Worm (Caenorhabditis elegans): ENCODE measurements around the gene ZC239.3.
"Not testable (repeated sequence)": the region's sequence is repeated elsewhere in the genome, so short reads cannot be mapped to it uniquely, and the experiment has no call there.

The ZC239.3 gene

DNA sequence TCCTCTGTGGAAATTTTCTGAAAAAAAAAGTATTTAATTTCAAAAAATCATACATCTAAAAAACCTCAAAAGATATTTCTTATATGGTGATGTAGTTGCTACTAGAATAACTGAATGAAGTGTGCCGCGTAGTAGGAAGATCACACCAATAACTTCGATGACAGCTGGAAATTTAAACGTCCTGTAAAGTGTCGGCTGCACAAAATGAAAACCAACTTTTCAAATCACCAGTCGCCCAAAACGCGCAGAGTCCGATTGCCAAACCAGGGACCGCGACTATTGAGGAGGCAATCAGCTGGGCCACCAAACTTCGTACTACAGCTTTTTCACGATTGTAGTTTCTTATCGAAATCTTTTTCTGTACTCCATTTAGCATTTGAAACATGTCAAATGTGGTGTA lies 14.6 kb upstream of the ZC239.3 start, which contains the start of gene sri-48:
sri-48 (minus strand) TSS at position 101 of the 400 bp plus-strand sequence.
- TF ChIP-seq atf-7 (tag; optimal IDR thresholded peaks at IDR 0.05); hsf-1 (GFP tag; IDR thresholded peaks at IDR 0.05); lsy-27 (tag; optimal IDR thresholded peaks at IDR 0.05; ENCODE audit: borderline replicate concordance, insufficient read depth): not testable (repeated sequence)

DNA sequence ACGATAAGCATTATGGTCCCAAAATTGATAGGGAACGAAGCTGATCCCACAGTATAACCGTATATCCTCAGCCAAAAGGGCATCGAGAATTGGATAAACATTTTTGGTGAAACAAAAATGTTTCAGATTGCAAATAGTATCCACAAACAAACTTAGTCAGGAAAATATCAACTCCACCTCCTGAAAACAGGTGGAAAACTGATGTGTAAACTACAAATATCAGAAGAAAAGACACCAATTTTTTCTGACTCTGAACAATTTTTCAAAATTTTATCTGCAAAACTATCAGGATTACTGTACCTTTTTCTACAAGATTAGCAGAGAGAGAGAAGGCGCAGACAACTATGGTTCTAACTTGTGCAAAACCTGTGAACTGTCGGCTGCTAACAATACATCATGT lies 13.3 kb upstream of the ZC239.3 start, which contains the start of gene sri-53:
sri-53 (minus strand) TSS at position 101 of the 400 bp plus-strand sequence.
- TF ChIP-seq cebp-2 (GFP tag; IDR thresholded peaks at IDR 0.05) (no peak), Y56A3A.18 (GFP tag; IDR thresholded peaks at IDR 0.05) (no peak), bed-2 (GFP tag; IDR thresholded peaks at IDR 0.05) (no peak), rcor-1 (GFP tag; IDR thresholded peaks at IDR 0.05) (no peak), ztf-28 (GFP tag; IDR thresholded peaks at IDR 0.05) (no peak), ceh-27 (GFP tag; optimal IDR thresholded peaks at IDR 0.05) (no peak), attf-6 (GFP tag; IDR thresholded peaks at IDR 0.05) (no peak), hlh-12 (tag; optimal IDR thresholded peaks at IDR 0.05) (no peak)

DNA sequence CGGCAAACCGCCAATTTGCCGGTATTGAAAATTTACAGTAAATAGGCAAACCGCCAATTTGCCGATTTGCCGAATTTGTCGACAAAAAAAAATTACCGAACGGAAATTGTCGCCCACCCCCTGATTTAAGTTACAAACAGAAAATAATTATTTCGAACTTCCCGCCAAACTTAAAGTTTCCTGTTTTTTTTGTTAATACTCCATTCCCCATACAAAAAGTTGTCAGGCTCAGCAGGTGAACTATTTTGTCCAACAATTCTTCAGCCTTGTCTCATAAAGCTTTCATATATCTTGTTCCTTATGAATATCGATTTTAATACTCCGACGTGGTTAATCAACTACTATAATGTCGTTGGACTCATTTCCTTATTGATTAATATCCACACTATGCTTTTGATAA lies 12.4 kb upstream of the ZC239.3 start, which contains the start of gene sri-50:
sri-50 (plus strand) TSS at position 301 of the 400 bp plus-strand sequence.
- TF ChIP-seq egl-18 (GFP tag; IDR thresholded peaks at IDR 0.05) (no peak), ceh-58 (GFP tag; IDR thresholded peaks at IDR 0.05) (no peak), F23B12.7 (tag; optimal IDR thresholded peaks at IDR 0.05; ENCODE audit: insufficient read depth) (no peak), unc-130 (GFP tag; optimal IDR thresholded peaks at IDR 0.05) (no peak), F10E7.11 (tag; optimal IDR thresholded peaks at IDR 0.05) (no peak), him-1 (tag; optimal IDR thresholded peaks at IDR 0.05) (no peak), Y67H2A.10 (GFP tag; conservative IDR thresholded peaks at IDR 0.05) (no peak), hsf-1 (GFP tag; IDR thresholded peaks at IDR 0.05) (no peak), tbp1 (GFP tag; optimal IDR thresholded peaks at IDR 0.05) (no peak), madf-3 (GFP tag; IDR thresholded peaks at IDR 0.05) (no peak), unc-62 (GFP tag; optimal IDR thresholded peaks at IDR 0.05) (no peak)

DNA sequence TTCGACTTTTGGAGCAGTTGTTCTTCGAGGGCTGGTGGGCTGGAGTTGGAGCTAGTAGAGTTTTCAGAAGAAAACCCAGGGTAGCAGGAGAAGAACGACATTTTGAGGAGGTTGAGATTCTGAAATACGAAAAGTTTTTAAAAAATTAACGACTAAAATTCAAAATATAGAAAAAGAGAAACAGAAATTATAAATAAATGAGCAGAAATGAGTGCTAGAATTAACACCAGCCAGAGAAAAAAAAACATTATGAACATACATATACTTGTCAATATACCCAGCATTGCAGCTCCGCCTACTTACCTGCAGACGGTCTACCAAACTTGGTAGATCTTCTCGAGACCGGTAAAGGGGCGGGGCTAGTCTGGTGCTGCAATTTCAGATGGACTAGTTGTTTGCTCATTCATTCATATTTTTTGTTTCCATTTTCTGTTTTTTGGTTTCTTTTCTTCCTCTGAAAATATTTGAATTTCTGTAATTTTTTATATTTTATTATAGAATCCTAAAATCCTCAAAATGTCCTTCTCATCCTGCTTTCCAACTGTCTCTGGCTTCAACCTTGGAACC lies 9.4 kb upstream of the ZC239.3 start, which contains the start of the genes ZC239.20 and ZC239.21:
ZC239.20 (minus strand) TSS at position 101 of the 567 bp plus-strand sequence.
ZC239.21 (plus strand) TSS at position 517 of the 567 bp plus-strand sequence.
- TF ChIP-seq lsl-1 (GFP tag; optimal IDR thresholded peaks at IDR 0.05) (no peak), ceh-100 (GFP tag; IDR thresholded peaks at IDR 0.05) (no peak), T26A5.8 (tag; optimal IDR thresholded peaks at IDR 0.05) (no peak), hmg-1.2 (GFP tag; IDR thresholded peaks at IDR 0.05) (no peak), bed-1 (GFP tag; IDR thresholded peaks at IDR 0.05) (no peak), hsf-1 (GFP tag; IDR thresholded peaks at IDR 0.05) (no peak), ccch-3 (GFP tag; optimal IDR thresholded peaks at IDR 0.05) (no peak), F37B4.10 (GFP tag; IDR thresholded peaks at IDR 0.05) (no peak), ztf-25 (GFP tag; IDR thresholded peaks at IDR 0.05) (no peak), attf-6 (GFP tag; IDR thresholded peaks at IDR 0.05) (no peak), mes-4 (tag; optimal IDR thresholded peaks at IDR 0.05) (no peak), nfyb-1 (GFP tag; IDR thresholded peaks at IDR 0.05) (no peak), lin-54 (GFP tag; optimal IDR thresholded peaks at IDR 0.05) (no peak)

DNA sequence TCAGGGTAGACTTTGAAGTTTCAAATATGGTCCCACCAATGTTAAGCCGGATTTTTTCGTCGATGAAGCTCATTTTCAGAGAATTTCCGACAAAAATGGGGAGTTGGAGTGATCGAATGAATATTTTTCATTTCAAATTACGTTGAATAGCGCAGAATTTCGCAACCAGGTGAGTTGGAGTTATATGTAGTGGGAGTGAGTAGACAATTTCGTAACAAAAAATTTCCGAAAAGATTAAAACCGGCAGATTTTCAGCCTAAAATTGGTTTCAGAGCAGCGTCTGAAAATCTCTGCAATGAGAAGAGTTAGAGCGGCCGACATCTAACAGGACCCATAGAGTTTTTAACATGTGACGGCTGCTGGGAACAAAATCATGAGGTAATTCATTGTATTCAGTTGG lies 7.2 kb upstream of the ZC239.3 start, which contains the start of gene sdz-35:
sdz-35 (minus strand) TSS at position 101 of the 400 bp plus-strand sequence.
- TF ChIP-seq ceh-79 (tag; optimal IDR thresholded peaks at IDR 0.05): no peak
- no peak for TF ChIP-seq ekl-4 (GFP tag; IDR thresholded peaks at IDR 0.05)
- TF ChIP-seq chd-7 (tag; optimal IDR thresholded peaks at IDR 0.05): no peak
- TF ChIP-seq mes-4 (tag; optimal IDR thresholded peaks at IDR 0.05): no peak
- no peak for TF ChIP-seq Y53F4B.3 (GFP tag; IDR thresholded peaks at IDR 0.05)
- TF ChIP-seq mcd-1 (GFP tag; IDR thresholded peaks at IDR 0.05): no peak
- TF ChIP-seq T26A5.8 (tag; optimal IDR thresholded peaks at IDR 0.05): no peak
- TF ChIP-seq madf-8 (GFP tag; conservative IDR thresholded peaks at IDR 0.05): no peak
- TF ChIP-seq B0035.1 (tag; optimal IDR thresholded peaks at IDR 0.05): no peak
- TF ChIP-seq hrde-1 (tag; optimal IDR thresholded peaks at IDR 0.05; ENCODE audit: borderline replicate concordance): no peak
- TF ChIP-seq Y95B8A.8 (GFP tag; IDR thresholded peaks at IDR 0.05): no peak
- TF ChIP-seq ZK185.1 (tag; optimal IDR thresholded peaks at IDR 0.05; ENCODE audit: poor library complexity, severe bottlenecking): no peak
- TF ChIP-seq pha-4 (tag; optimal IDR thresholded peaks at IDR 0.05): no peak

All from whole organism, young adult.